Fruit fly (Drosophila melanogaster) whole organism, adult: ENCODE measurements around the gene mys.

ENCODE experiments used
- CG11617 ChIP-seq: fragments of 200-800 bp; sonication (Bioruptor generic); optimal IDR thresholded peaks from 2 replicates; lab custom pipeline; 2017; ENCODE audit warnings: mild to moderate bottlenecking, missing biosample characterization, missing genetic modification reagents, missing genetic modification characterization
- CG12768 ChIP-seq: fragments of 200-800 bp; sonication (Bioruptor generic); optimal IDR thresholded peaks from 2 replicates; lab custom pipeline; 2017; ENCODE audit warnings: missing biosample characterization, missing genetic modification characterization, mild to moderate bottlenecking, moderate library complexity, missing genetic modification reagents
- CG14711 ChIP-seq: fragments of 200-800 bp; sonication (Bioruptor generic); optimal IDR thresholded peaks from 2 replicates; lab custom pipeline; 2018; ENCODE audit warnings: missing biosample characterization, mild to moderate bottlenecking, missing genetic modification characterization, moderate library complexity
- CG1620 ChIP-seq: fragments of 200-800 bp; sonication (Bioruptor generic); optimal IDR thresholded peaks from 2 replicates; lab custom pipeline; 2016; ENCODE audit warnings: missing biosample characterization, missing genetic modification characterization
- CG33017 ChIP-seq: fragments of 200-800 bp; sonication (Bioruptor generic); optimal IDR thresholded peaks from 2 replicates; lab custom pipeline; 2018; ENCODE audit warnings: missing biosample characterization, mild to moderate bottlenecking, missing genetic modification characterization, moderate library complexity
- CG5204 ChIP-seq: fragments of 200-800 bp; sonication (Bioruptor generic); optimal IDR thresholded peaks from 2 replicates; lab custom pipeline; 2016; ENCODE audit warnings: missing biosample characterization, missing genetic modification characterization
- CG7045 ChIP-seq: fragments of 200-800 bp; sonication (Bioruptor generic); optimal IDR thresholded peaks from 2 replicates; lab custom pipeline; 2017; ENCODE audit warnings: missing biosample characterization, mild to moderate bottlenecking, missing genetic modification characterization
- CG7101 ChIP-seq: fragments of 200-800 bp; sonication (Bioruptor generic); optimal IDR thresholded peaks from 2 replicates; lab custom pipeline; 2018; ENCODE audit warnings: missing biosample characterization, mild to moderate bottlenecking, missing genetic modification characterization, moderate library complexity
- Clk ChIP-seq: fragments of 200-800 bp; sonication (Bioruptor generic); optimal IDR thresholded peaks from 2 replicates; lab custom pipeline; 2017; ENCODE audit warnings: missing biosample characterization, missing genetic modification characterization
- Crg-1 ChIP-seq: fragments of 200-800 bp; sonication (Bioruptor generic); optimal IDR thresholded peaks from 2 replicates; lab custom pipeline; 2016; ENCODE audit warnings: missing biosample characterization, missing genetic modification characterization
- Hr96 ChIP-seq: fragments of 200-800 bp; sonication (Bioruptor generic); optimal IDR thresholded peaks from 2 replicates; lab custom pipeline; 2016; ENCODE audit warnings: missing biosample characterization, missing genetic modification characterization
- Mnt ChIP-seq: fragments of 200-800 bp; sonication (Bioruptor generic); optimal IDR thresholded peaks from 2 replicates; lab custom pipeline; 2016; ENCODE audit warnings: missing biosample characterization, mild to moderate bottlenecking, missing genetic modification characterization
- bab1 ChIP-seq: fragments of 200-800 bp; sonication (Bioruptor generic); optimal IDR thresholded peaks from 3 replicates; lab custom pipeline; 2019; ENCODE audit warnings: missing biosample characterization, mild to moderate bottlenecking, missing genetic modification characterization, moderate library complexity
- cic ChIP-seq: fragments of 200-800 bp; sonication (Bioruptor generic); optimal IDR thresholded peaks from 2 replicates; lab custom pipeline; 2017; ENCODE audit warnings: missing biosample characterization, mild to moderate bottlenecking, missing genetic modification characterization, moderate library complexity
- cnc ChIP-seq, 2 experiments: fragments of >200 bp; optimal IDR thresholded peaks; 2 replicates each; lab custom pipeline; 2017
- kay ChIP-seq: fragments of 200-800 bp; sonication (Bioruptor generic); peaks from one replicate; lab custom pipeline; 2016; ENCODE audit warnings: missing biosample characterization, missing genetic modification characterization, borderline replicate concordance
- ovo ChIP-seq: fragments of 200-800 bp; sonication (Bioruptor generic); optimal IDR thresholded peaks from 2 replicates; lab custom pipeline; 2016; ENCODE audit warnings: missing biosample characterization, missing genetic modification characterization
- pad ChIP-seq: fragments of 200-800 bp; sonication (Bioruptor generic); optimal IDR thresholded peaks from 3 replicates; lab custom pipeline; 2017; ENCODE audit warnings: missing biosample characterization, missing genetic modification characterization, mild to moderate bottlenecking, moderate library complexity, missing genetic modification reagents
- tj ChIP-seq: fragments of 200-800 bp; sonication (Bioruptor generic); optimal IDR thresholded peaks from 3 replicates; lab custom pipeline; 2017; ENCODE audit warnings: missing biosample characterization, mild to moderate bottlenecking, missing genetic modification characterization, moderate library complexity
- toe ChIP-seq: fragments of 200-800 bp; sonication (Bioruptor generic); optimal IDR thresholded peaks from 2 replicates; lab custom pipeline; 2016; ENCODE audit warnings: missing biosample characterization, missing genetic modification characterization

Gene mys

DNA sequence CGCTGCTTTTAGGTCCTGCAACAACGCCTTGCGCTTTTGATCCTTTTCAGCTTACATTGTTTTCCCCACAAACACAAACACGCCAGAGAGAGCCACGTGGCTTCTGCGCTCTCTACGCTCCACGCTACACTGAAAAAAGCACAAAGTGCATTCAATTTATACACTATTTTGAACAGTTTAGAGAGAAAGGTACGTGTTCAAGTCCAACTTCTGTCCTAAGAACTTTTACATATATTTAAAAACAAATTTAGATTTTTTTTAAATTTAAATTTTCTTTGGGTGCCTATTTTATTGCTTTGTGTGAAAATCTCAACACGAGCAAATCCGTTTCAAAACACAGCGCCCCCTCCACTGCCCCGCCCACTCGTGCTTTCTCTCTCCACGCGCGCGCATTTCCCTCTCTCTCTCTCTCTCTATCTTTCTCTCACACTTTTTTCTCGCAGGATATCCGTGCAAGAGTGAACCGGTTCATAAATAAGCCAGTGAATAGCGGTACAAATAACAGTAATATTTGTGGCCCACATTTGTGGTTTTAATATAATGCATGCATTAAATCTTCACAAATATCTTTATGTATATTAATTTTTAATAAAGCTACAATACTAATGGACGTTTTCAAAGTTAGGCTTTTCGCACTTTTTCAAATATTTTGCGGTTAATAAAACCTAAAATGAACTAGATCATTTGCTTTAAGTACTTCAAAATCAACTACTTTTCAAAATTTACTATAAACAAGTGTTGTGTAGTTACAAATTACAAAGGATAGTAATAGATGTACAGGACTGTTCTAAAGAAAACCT is 38.8 kb downstream of the mys start:
- peak; percentile 76 for TF ChIP-seq CG7101 (tag; lab: Kevin White, UChicago)
- no peak for TF ChIP-seq kay (GFP tag; lab: Kevin White, UChicago)
- peak; percentile 66 for TF ChIP-seq CG11617
- TF ChIP-seq Clk = peak; percentile 60
- TF ChIP-seq toe (GFP tag; lab: Kevin White, UChicago) = no peak
- TF ChIP-seq pad (GFP tag; lab: Kevin White, UChicago) = peak; percentile 34
- TF ChIP-seq Mnt (GFP tag; lab: Kevin White, UChicago) = peak; percentile 68
- TF ChIP-seq tj (GFP tag; lab: Kevin White, UChicago) = peak; percentile 41
- TF ChIP-seq CG1620 (GFP tag; lab: Kevin White, UChicago) = peak; percentile 16
- TF ChIP-seq ovo (GFP tag; lab: Kevin White, UChicago) = peak; percentile 10
- peak; percentile 69 for TF ChIP-seq CG14711 (tag; lab: Kevin White, UChicago)
- no peak for TF ChIP-seq Hr96
- peak; percentile 6 for TF ChIP-seq CG5204
- peak; percentile 52 for TF ChIP-seq CG12768
- peak; percentile 12 for TF ChIP-seq bab1
- TF ChIP-seq cic = no peak
- TF ChIP-seq CG7045 (GFP tag; lab: Kevin White, UChicago) = peak; percentile 65
- TF ChIP-seq CG33017 (tag; lab: Kevin White, UChicago) = peak; percentile 64

DNA sequence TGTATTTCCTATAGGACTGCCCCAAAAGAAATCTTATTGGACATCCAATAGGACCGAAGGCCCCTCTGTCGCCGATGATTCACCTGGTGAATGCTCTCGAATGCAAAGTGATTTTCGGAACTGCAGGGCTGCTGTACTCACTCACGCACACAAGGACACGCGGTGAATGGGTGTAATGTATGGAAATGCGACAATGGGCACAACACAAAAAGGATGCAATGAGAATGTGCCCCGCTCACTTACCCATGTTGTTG is 39.3 kb downstream of the mys start:
- TF ChIP-seq CG7045 (GFP tag; lab: Kevin White, UChicago) (no peak), CG11617 (no peak), Hr96 (no peak), toe (GFP tag; lab: Kevin White, UChicago) (no peak), ovo (GFP tag; lab: Kevin White, UChicago) (no peak), CG7101 (tag; lab: Kevin White, UChicago) (no peak), bab1 (no peak), pad (GFP tag; lab: Kevin White, UChicago) (no peak), CG14711 (tag; lab: Kevin White, UChicago) (no peak), CG5204 (no peak), CG12768 (no peak)

DNA sequence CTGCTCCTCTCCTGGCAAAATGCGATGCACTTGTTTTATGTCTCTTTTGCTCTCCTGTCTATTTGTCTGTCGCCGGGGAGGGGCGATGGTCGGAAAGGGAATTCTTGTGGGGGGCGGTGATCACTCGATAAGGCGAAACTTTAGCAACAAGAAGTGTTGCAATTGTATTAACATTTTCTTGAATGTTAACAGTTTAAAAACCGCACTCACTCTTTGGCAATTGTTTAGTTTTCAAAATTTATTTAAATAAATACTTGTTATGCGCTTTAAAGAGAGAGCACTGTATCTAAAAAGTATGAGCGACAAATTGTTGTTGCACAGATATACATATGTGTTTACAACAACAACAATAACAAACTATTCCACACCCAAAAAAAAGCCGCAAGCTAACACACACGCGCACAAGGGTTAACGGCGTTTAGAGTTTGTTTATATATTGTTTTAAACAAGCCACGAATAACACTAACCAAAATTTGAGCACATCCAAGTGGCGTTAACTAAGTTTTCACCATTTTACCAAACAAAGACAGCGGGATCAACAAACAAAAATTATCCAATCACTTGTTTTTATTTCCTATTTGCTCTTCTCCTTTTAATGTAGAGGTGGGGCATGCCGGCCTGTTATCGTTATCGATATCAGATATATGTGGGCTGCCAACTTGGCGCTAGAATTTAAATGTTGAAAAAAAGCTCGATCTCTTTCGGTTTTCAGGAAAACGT is 40.2 kb downstream of the mys start, which contains the start of gene CG2258:
Gene CG2258, minus strand, starts transcription at position 617 of the 720 bp plus-strand sequence.
- TF ChIP-seq Crg-1 (peak; percentile 91), Clk (peak; percentile 83), CG11617 (peak; percentile 88), bab1 (peak; percentile 97), Mnt (GFP tag; lab: Kevin White, UChicago) (peak; percentile 89), CG7045 (GFP tag; lab: Kevin White, UChicago) (peak; percentile 92), CG33017 (tag; lab: Kevin White, UChicago) (peak; percentile 97), CG12768 (peak; percentile 93), CG5204 (peak; percentile 87), cic (peak; percentile 59), tj (GFP tag; lab: Kevin White, UChicago) (peak; percentile 71), CG14711 (tag; lab: Kevin White, UChicago) (peak; percentile 95), kay (GFP tag; lab: Kevin White, UChicago) (no peak), cnc (optimal IDR thresholded peaks at IDR 0.05; lab: Kevin White, UChicago) (no peak), Hr96 (no peak), ovo (GFP tag; lab: Kevin White, UChicago) (peak; percentile 82), CG1620 (GFP tag; lab: Kevin White, UChicago) (peak; percentile 88), pad (GFP tag; lab: Kevin White, UChicago) (peak; percentile 90), toe (GFP tag; lab: Kevin White, UChicago) (peak; percentile 89), CG7101 (tag; lab: Kevin White, UChicago) (peak; percentile 98)

DNA sequence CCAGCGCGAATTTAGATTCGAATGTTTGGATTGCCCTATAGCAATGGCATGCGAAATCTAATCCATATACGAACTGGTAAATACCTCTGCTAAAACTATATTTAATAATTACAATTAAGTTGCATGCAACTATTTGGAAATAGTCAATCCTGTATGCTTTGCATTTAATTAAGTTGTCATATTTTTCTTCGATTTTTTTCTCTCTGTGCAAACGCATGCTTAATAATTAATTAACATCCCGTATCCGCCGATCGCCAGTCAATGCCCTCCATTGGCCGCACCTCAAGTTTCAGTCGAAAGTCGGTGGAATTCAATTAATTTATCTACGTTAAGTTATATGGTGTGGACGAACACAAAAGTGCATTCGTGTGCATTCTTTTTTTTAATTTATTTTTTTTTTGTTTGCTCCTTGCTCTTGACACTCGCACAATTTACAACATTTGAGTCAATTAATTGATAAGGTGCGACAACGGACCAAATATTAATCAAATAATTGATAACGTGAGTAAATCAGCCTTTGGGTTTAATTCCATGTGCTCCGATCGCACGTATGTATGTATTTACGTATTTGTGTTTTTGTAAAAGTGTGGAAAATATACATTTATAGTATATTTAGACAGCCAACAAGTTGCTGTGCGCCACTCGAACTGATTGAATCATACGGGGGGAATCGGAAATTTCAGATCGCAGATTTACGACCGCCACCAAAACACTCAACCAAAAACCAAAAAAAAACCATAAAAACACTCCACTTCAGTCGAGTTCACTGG is 45.0 kb downstream of the mys start:
- TF ChIP-seq cic (peak; percentile 70), bab1 (no peak), tj (GFP tag; lab: Kevin White, UChicago) (peak; percentile 84), CG12768 (no peak), CG33017 (tag; lab: Kevin White, UChicago) (no peak), Clk (no peak), toe (GFP tag; lab: Kevin White, UChicago) (no peak), CG14711 (tag; lab: Kevin White, UChicago) (peak; percentile 11), CG11617 (peak; percentile 11), ovo (GFP tag; lab: Kevin White, UChicago) (no peak), Mnt (GFP tag; lab: Kevin White, UChicago) (peak; percentile 77), Crg-1 (no peak), kay (GFP tag; lab: Kevin White, UChicago) (peak; percentile 92)

DNA sequence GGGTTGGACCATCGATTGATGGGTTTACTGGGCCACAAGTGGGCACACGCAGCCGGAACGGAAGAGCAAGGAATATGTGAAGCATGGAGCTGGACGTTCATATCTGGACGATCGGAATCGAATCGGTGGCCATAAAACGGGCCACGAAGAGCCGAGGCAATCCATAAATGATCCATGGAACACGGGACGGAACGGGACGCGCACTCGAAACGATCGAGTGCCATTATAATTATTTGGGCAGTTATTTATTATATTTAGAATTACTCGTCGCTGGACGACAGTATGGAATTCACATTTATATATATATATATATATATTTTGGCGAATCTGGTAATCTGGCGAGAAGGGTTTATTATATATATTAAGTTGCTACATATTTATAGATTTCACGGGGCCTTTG is 46.5 kb downstream of the mys start:
- no peak for TF ChIP-seq Mnt (GFP tag; lab: Kevin White, UChicago)

DNA sequence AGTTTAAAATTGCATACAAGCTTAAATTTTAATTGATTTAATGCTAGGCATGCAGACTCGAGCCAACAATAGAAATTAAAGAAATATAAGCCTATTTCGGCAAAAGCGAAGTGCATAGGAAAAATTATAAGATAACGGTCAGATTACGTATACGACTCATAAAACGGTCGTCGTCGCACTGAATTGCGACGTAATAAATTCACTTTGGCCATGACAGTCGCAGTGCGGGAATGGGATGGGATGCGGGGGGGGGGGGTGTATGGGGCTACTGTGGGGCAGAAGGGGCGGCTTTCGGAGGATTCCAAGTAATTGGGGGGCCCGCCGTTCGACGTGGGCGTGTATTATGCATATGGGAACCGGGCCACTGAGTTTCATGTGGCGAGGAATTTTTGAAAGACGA is 49.5 kb downstream of the mys start:
- TF ChIP-seq CG12768 (no peak), tj (GFP tag; lab: Kevin White, UChicago) (peak; percentile 68), ovo (GFP tag; lab: Kevin White, UChicago) (peak; percentile 10)
